Worm (Caenorhabditis elegans) whole organism, L1 larva: ENCODE measurements around the gene R11D1.1.

Source experiments
- aly-2 ChIP-seq: fragments of 150-350 bp; optimal IDR thresholded peaks from 2 replicates; lab custom pipeline; 2014; ENCODE audit warnings: missing biosample characterization, missing genetic modification characterization
- elt-2 ChIP-seq: sonication (generic microtip); optimal IDR thresholded peaks from 2 replicates; lab custom pipeline; 2016; ENCODE audit warnings: missing genetic modification characterization, mild to moderate bottlenecking, inconsistent platforms, missing compliant biosample characterization, missing genetic modification reagents
- lir-3 ChIP-seq: sonication (generic microtip); optimal IDR thresholded peaks from 2 replicates; lab custom pipeline; 2016; ENCODE audit warnings: mild to moderate bottlenecking, missing genetic modification characterization, moderate library complexity, missing compliant biosample characterization; ENCODE audit not compliant: poor library complexity
- lsy-2 ChIP-seq, 2 experiments: fragments of 150-350 bp; optimal IDR thresholded peaks; 2 replicates each; lab custom pipeline; 2014; ENCODE audit warnings: missing biosample characterization in 2 of 2, missing genetic modification characterization in 2 of 2
- nhr-11 ChIP-seq: fragments of 150-350 bp; optimal IDR thresholded peaks from 2 replicates; lab custom pipeline; 2014; ENCODE audit warnings: missing biosample characterization, missing genetic modification characterization
- nhr-20 ChIP-seq: sonication (generic microtip); optimal IDR thresholded peaks from 2 replicates; lab custom pipeline; 2016; ENCODE audit warnings: mild to moderate bottlenecking, missing genetic modification characterization, missing compliant biosample characterization
- nhr-237 ChIP-seq: fragments of 150-350 bp; optimal IDR thresholded peaks from 2 replicates; lab custom pipeline; 2014; ENCODE audit warnings: missing biosample characterization, missing genetic modification characterization
- nhr-71 ChIP-seq: sonication (generic microtip); optimal IDR thresholded peaks from 2 replicates; lab custom pipeline; 2016; ENCODE audit warnings: mild to moderate bottlenecking, missing genetic modification characterization, moderate library complexity, missing compliant biosample characterization
- vab-15 ChIP-seq: sonication (generic microtip); optimal IDR thresholded peaks from 2 replicates; lab custom pipeline; 2017; ENCODE audit warnings: missing genotype, mild to moderate bottlenecking, missing genetic modification characterization, missing compliant biosample characterization

DNA sequence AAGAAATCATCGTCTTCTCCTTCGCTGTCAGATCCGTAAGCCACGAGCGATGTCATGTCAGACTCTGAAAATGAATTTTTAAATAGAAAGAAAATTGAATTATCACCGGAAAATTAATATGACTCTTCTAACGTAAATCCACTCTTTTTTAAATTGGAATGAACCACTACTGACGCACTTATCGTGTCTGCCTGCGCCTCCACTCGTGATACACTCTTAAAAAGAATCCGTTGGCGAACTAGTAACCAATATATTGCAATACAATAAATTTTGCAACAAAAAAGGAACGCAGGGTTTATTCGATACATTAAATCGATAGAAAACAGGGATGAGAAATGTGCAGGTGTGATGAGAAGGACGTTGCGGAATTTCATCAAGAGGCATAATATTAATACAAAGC, 44.8 kb upstream of the R11D1.1 start, which contains the start of gene ccch-3:
- peak; percentile 92 for TF ChIP-seq nhr-20 (tag; lab: Kevin White, UChicago)
- TF ChIP-seq elt-2 (tag; lab: Kevin White, UChicago), result no peak
- TF ChIP-seq vab-15 (tag; lab: Kevin White, UChicago), result peak; percentile 45
- peak; percentile 37 for TF ChIP-seq lir-3 (tag; lab: Kevin White, UChicago)
- no peak for TF ChIP-seq nhr-11 (tag; lab: Kevin White, UChicago)
- TF ChIP-seq nhr-71, result peak; percentile 84
- TF ChIP-seq aly-2 (tag; lab: Kevin White, UChicago), result no peak
- TF ChIP-seq nhr-237, result no peak
- TF ChIP-seq lsy-2 (tag; optimal IDR thresholded peaks at IDR 0.05; lab: Kevin White, UChicago), result peak; percentile 79 to 88
